Fruit fly (Drosophila melanogaster): Measurements from ENCODE around the gene CG9135.
A peak's percentile ranks its signal among the peaks of the same experiment; 100 is the strongest.

The CG9135 gene

dm6 chr2L:6073894-6074293, 23.3 kb downstream of the CG9135 start:
- TF ChIP-seq bbx (GFP tag; IDR thresholded peaks at IDR 0.05; ENCODE audit: partially characterized antibody), result no peak
- no peak for TF ChIP-seq CG12659 (GFP tag; optimal IDR thresholded peaks at IDR 0.05)
- peak; percentile 69 for TF ChIP-seq grn (GFP tag; optimal IDR thresholded peaks at IDR 0.05)
- TF ChIP-seq Vsx1 (GFP tag; optimal IDR thresholded peaks at IDR 0.05), result peak; percentile 87
- TF ChIP-seq exex (tag; optimal IDR thresholded peaks at IDR 0.05), result peak; percentile 52
- no peak for TF ChIP-seq E2f1 (GFP tag; IDR thresholded peaks at IDR 0.05)

DNA sequence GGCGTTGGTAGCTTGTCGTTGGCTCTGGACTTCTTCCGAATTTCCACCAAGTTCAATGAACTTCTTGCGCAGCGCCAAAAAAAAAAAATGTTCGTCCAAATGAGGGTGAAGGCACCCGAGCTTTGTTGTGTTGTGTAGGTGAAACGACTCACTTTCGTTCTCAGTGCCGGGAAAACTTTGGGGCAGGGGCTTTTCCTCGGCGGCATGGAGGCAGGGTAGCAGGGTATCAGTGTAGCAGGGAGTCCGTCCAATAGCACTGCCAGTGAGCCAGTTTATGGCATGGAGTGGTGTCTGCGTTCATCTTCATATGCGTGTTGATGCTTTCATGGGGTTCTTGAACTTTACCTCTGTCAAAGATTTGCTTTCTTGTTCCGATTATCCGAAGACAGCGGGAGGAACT, 23.7 kb downstream of the CG9135 start:
- no peak for TF ChIP-seq TFAM (GFP tag; optimal IDR thresholded peaks at IDR 0.05)
- TF ChIP-seq CG13894 (tag; optimal IDR thresholded peaks at IDR 0.05), result peak; percentile 41
- peak; percentile 68 for TF ChIP-seq abd-A (tag; optimal IDR thresholded peaks at IDR 0.05)
- peak; percentile 39 for TF ChIP-seq CG10543 (GFP tag; optimal IDR thresholded peaks at IDR 0.05)
- TF ChIP-seq bowl (GFP tag; IDR thresholded peaks at IDR 0.05), result 0 out of 2 replicates have a peak, but pooled peaks have one; percentile 27
- TF ChIP-seq cg (GFP tag; optimal IDR thresholded peaks at IDR 0.05), result peak; percentile 2
- no peak for TF ChIP-seq hkb (optimal IDR thresholded peaks at IDR 0.05)
- 0 out of 2 replicates have a peak, but pooled peaks have one; percentile 21 for TF ChIP-seq hkb (GFP tag; IDR thresholded peaks at IDR 0.05)
- TF ChIP-seq CG10274 (GFP tag; optimal IDR thresholded peaks at IDR 0.05), result peak; percentile 34
- TF ChIP-seq Blimp-1 (GFP tag; optimal IDR thresholded peaks at IDR 0.05), result peak; percentile 92
- TF ChIP-seq her (GFP tag; optimal IDR thresholded peaks at IDR 0.05), result no peak
- TF ChIP-seq sqz (GFP tag; optimal IDR thresholded peaks at IDR 0.05), result peak; percentile 72
- TF ChIP-seq Deaf1 (tag; optimal IDR thresholded peaks at IDR 0.05), result peak; percentile 43
- peak; percentile 52 for TF ChIP-seq kni (GFP tag; optimal IDR thresholded peaks at IDR 0.05)
- TF ChIP-seq cwo (GFP tag; optimal IDR thresholded peaks at IDR 0.05), result no peak
- no peak for TF ChIP-seq CG17385 (GFP tag; optimal IDR thresholded peaks at IDR 0.05)
- 0 out of 2 replicates have a peak, but pooled peaks have one; percentile 43 for TF ChIP-seq rib (GFP tag; IDR thresholded peaks at IDR 0.05)
- TF ChIP-seq Fer1 (GFP tag; optimal IDR thresholded peaks at IDR 0.05), result no peak
- no peak for TF ChIP-seq grau (tag; optimal IDR thresholded peaks at IDR 0.05)
- 0 out of 2 replicates have a peak, but pooled peaks have one; percentile 10 for TF ChIP-seq peb (GFP tag; IDR thresholded peaks at IDR 0.05)
- no peak for TF ChIP-seq Ada2b (GFP tag; IDR thresholded peaks at IDR 0.05)
- TF ChIP-seq CG2889 (GFP tag; IDR thresholded peaks at IDR 0.05), result 0 out of 3 replicates have a peak, but pooled peaks have one; percentile 19
- 0 out of 3 replicates have a peak, but pooled peaks have one; percentile 20 for TF ChIP-seq CG34422 (GFP tag; IDR thresholded peaks at IDR 0.05)
- TF ChIP-seq psq (GFP tag; optimal IDR thresholded peaks at IDR 0.05), result no peak
- TF ChIP-seq crol (GFP tag; IDR thresholded peaks at IDR 0.05), result peak; percentile 60; the same call in 1 of the 2 replicates
- peak; percentile 79 for TF ChIP-seq z (GFP tag; IDR thresholded peaks at IDR 0.05)
- TF ChIP-seq Med (GFP tag), result peak; percentile 60
- TF ChIP-seq seq (GFP tag; IDR thresholded peaks at IDR 0.05), result peak; percentile 35; the same call in 1 of the 2 replicates
- no peak for TF ChIP-seq pum (GFP tag; optimal IDR thresholded peaks at IDR 0.05)
- TF ChIP-seq nom (GFP tag; optimal IDR thresholded peaks at IDR 0.05), result no peak
- TF ChIP-seq ci (GFP tag; IDR thresholded peaks at IDR 0.05), result peak; percentile 68
- peak; percentile 8 for TF ChIP-seq fd64A (GFP tag; optimal IDR thresholded peaks at IDR 0.05)
- TF ChIP-seq pros (GFP tag; optimal IDR thresholded peaks at IDR 0.05), result peak; percentile 28
- peak; percentile 46; the same call in 1 of the 2 replicates for TF ChIP-seq CG32772 (GFP tag; IDR thresholded peaks at IDR 0.05)
- peak; percentile 20 for TF ChIP-seq HLHmδ (GFP tag; optimal IDR thresholded peaks at IDR 0.05)
- TF ChIP-seq CG10431 (GFP tag; optimal IDR thresholded peaks at IDR 0.05), result peak; percentile 13
- no peak for TF ChIP-seq CG12769 (tag; optimal IDR thresholded peaks at IDR 0.05)
- TF ChIP-seq ab (GFP tag; optimal IDR thresholded peaks at IDR 0.05), result no peak
